Worm (Caenorhabditis elegans) whole organism, young adult: ENCODE measurements around the gene ZK757.2.

Experiments used
- B0261.1 ChIP-seq: sonication (generic microtip); optimal IDR thresholded peaks from 2 replicates; lab custom pipeline; 2016; ENCODE audit warnings: mild to moderate bottlenecking, missing genetic modification characterization, moderate library complexity, missing compliant biosample characterization
- B0336.3 ChIP-seq: fragments of 200-800 bp; sonication (Bioruptor generic); IDR thresholded peaks from 2 replicates; pipeline ENCODE4 v1.3.6; 2022; ENCODE audit warnings: missing genetic modification characterization, missing compliant biosample characterization
- C06A6.2 ChIP-seq: fragments of 200-800 bp; sonication (Bioruptor generic); conservative IDR thresholded peaks from 2 replicates; pipeline ENCODE4 v1.3.6; 2022; ENCODE audit warnings: missing genetic modification characterization, missing compliant biosample characterization
- C17E4.6 ChIP-seq: fragments of 200-800 bp; sonication (Bioruptor generic); IDR thresholded peaks from 2 replicates; pipeline ENCODE4 v1.3.6; 2022; ENCODE audit warnings: missing genetic modification reagents, missing genetic modification characterization, missing compliant biosample characterization
- D2030.7 ChIP-seq: fragments of 200-800 bp; sonication (Bioruptor generic); IDR thresholded peaks from 2 replicates; pipeline ENCODE4 v1.3.6; 2022; ENCODE audit warnings: missing genetic modification reagents, missing genetic modification characterization, missing compliant biosample characterization
- F22D6.2 ChIP-seq: sonication (generic microtip); optimal IDR thresholded peaks from 2 replicates; lab custom pipeline; 2016; ENCODE audit warnings: mild to moderate bottlenecking, missing genetic modification characterization, missing compliant biosample characterization
- F33H1.4 ChIP-seq: fragments of 200-800 bp; sonication (Bioruptor generic); IDR thresholded peaks from 2 replicates; pipeline ENCODE4 v1.3.6; 2022; ENCODE audit warnings: missing genetic modification reagents, missing genetic modification characterization, missing compliant biosample characterization
- F55B11.4 ChIP-seq: sonication (generic microtip); optimal IDR thresholded peaks from 2 replicates; lab custom pipeline; 2016; ENCODE audit warnings: missing compliant biosample characterization, missing genetic modification characterization, borderline replicate concordance; ENCODE audit not compliant: insufficient read depth
- Y56A3A.18 ChIP-seq: fragments of 200-800 bp; sonication (Bioruptor generic); IDR thresholded peaks from 2 replicates; pipeline ENCODE4 v1.3.6; 2022; ENCODE audit warnings: missing genetic modification reagents, missing genetic modification characterization, missing compliant biosample characterization
- Y67H2A.10 ChIP-seq: fragments of 200-800 bp; sonication (Bioruptor generic); conservative IDR thresholded peaks from 2 replicates; pipeline ENCODE4 v1.3.6; 2022; ENCODE audit warnings: missing genetic modification reagents, missing genetic modification characterization, missing compliant biosample characterization
- ZK185.1 ChIP-seq: sonication (generic microtip); optimal IDR thresholded peaks from 2 replicates; lab custom pipeline; 2016; ENCODE audit warnings: mild to moderate bottlenecking, missing genetic modification characterization, missing compliant biosample characterization; ENCODE audit not compliant: poor library complexity, severe bottlenecking
- ama-1 ChIP-seq, 3 experiments: fragments of 150-350 bp in 1 of 3; sonication (generic microtip) in 2 of 3; optimal IDR thresholded peaks; 2 replicates each; lab custom pipeline; 2014 to 2018; ENCODE audit warnings: missing biosample characterization in 2 of 3, missing genetic modification characterization in 2 of 3, missing genetic modification reagents in 2 of 3
- atf-7 ChIP-seq: sonication (generic microtip); optimal IDR thresholded peaks from 2 replicates; lab custom pipeline; 2017; ENCODE audit warnings: mild to moderate bottlenecking, missing genetic modification characterization, missing compliant biosample characterization
- bed-1 ChIP-seq: fragments of 200-800 bp; sonication (Bioruptor generic); IDR thresholded peaks from 2 replicates; pipeline ENCODE4 v1.3.6; 2022; ENCODE audit warnings: missing genetic modification reagents, missing genetic modification characterization, missing compliant biosample characterization
- cebp-1 ChIP-seq, 2 experiments: fragments of 200-800 bp in 1 of 2; sonication (Bioruptor generic) in 1 of 2; sonication (generic microtip) in 1 of 2; IDR thresholded peaks in 1 of 2; optimal IDR thresholded peaks in 1 of 2; 2 replicates each; pipeline versions ENCODE4 v1.3.6 to Lab custom; 2017 to 2022; ENCODE audit warnings: missing compliant biosample characterization in 2 of 2, missing genetic modification characterization in 2 of 2, mild to moderate bottlenecking in 1 of 2, missing genetic modification reagents in 1 of 2, moderate library complexity in 1 of 2
- cebp-2 ChIP-seq: fragments of 200-800 bp; sonication (Bioruptor generic); IDR thresholded peaks from 2 replicates; pipeline ENCODE4 v1.3.6; 2022; ENCODE audit warnings: missing genetic modification characterization, missing compliant biosample characterization
- ceh-100 ChIP-seq: fragments of 200-800 bp; sonication (Bioruptor generic); IDR thresholded peaks from 2 replicates; pipeline ENCODE4 v1.3.6; 2022; ENCODE audit warnings: missing genetic modification reagents, missing genetic modification characterization, missing compliant biosample characterization
- ceh-91 ChIP-seq: fragments of 200-800 bp; sonication (Bioruptor generic); IDR thresholded peaks from 2 replicates; pipeline ENCODE4 v1.3.6; 2022; ENCODE audit warnings: missing genetic modification reagents, missing genetic modification characterization, missing compliant biosample characterization
- die-1 ChIP-seq: sonication (generic microtip); optimal IDR thresholded peaks from 2 replicates; lab custom pipeline; 2016; ENCODE audit warnings: missing genotype, mild to moderate bottlenecking, missing genetic modification characterization, missing compliant biosample characterization
- efl-1 ChIP-seq: fragments of 150-350 bp; optimal IDR thresholded peaks from 2 replicates; lab custom pipeline; 2014; ENCODE audit warnings: missing biosample characterization, missing genetic modification reagents, missing genetic modification characterization
- ekl-4 ChIP-seq: fragments of 200-800 bp; sonication (Bioruptor generic); IDR thresholded peaks from 2 replicates; pipeline ENCODE4 v1.3.6; 2022; ENCODE audit warnings: missing genetic modification reagents, missing genetic modification characterization, missing compliant biosample characterization
- lin-26 ChIP-seq: fragments of 200-800 bp; sonication (Bioruptor generic); IDR thresholded peaks from 2 replicates; pipeline ENCODE4 v1.3.6; 2022; ENCODE audit warnings: missing genetic modification reagents, missing genetic modification characterization, missing compliant biosample characterization
- lin-54 ChIP-seq: fragments of 200-800 bp; sonication (Bioruptor generic); optimal IDR thresholded peaks from 2 replicates; lab custom pipeline; 2018; ENCODE audit warnings: mild to moderate bottlenecking, missing genetic modification characterization, missing compliant biosample characterization
- lsl-1 ChIP-seq: fragments of 200-800 bp; sonication (Bioruptor generic); optimal IDR thresholded peaks from 2 replicates; lab custom pipeline; 2018; ENCODE audit warnings: mild to moderate bottlenecking, missing genetic modification characterization, moderate library complexity, missing compliant biosample characterization
- madf-6 ChIP-seq: fragments of 200-800 bp; sonication (Bioruptor generic); IDR thresholded peaks from 2 replicates; pipeline ENCODE4 v1.3.6; 2022; ENCODE audit warnings: missing genetic modification reagents, missing genetic modification characterization, missing compliant biosample characterization
- madf-8 ChIP-seq: fragments of 200-800 bp; sonication (Bioruptor generic); conservative IDR thresholded peaks from 2 replicates; pipeline ENCODE4 v1.3.6; 2022; ENCODE audit warnings: missing genetic modification reagents, missing genetic modification characterization, missing compliant biosample characterization
- mes-4 ChIP-seq: sonication (generic microtip); optimal IDR thresholded peaks from 2 replicates; lab custom pipeline; 2016; ENCODE audit warnings: missing genotype, missing genetic modification characterization, missing compliant biosample characterization
- nfya-2 ChIP-seq: fragments of 200-800 bp; sonication (Bioruptor generic); IDR thresholded peaks from 2 replicates; pipeline ENCODE4 v1.3.6; 2022; ENCODE audit warnings: missing genetic modification reagents, missing genetic modification characterization, missing compliant biosample characterization
- nhr-80 ChIP-seq: sonication (generic microtip); optimal IDR thresholded peaks from 2 replicates; lab custom pipeline; 2016; ENCODE audit warnings: missing genetic modification characterization, missing compliant biosample characterization
- rec-8 ChIP-seq, 2 experiments: sonication (generic microtip); optimal IDR thresholded peaks; 2 replicates each; lab custom pipeline; 2016; ENCODE audit warnings: mild to moderate bottlenecking in 2 of 2, missing genetic modification characterization in 2 of 2, missing genetic modification reagents in 2 of 2, missing genotype in 2 of 2, missing biosample characterization in 1 of 2, missing compliant biosample characterization in 1 of 2, moderate library complexity in 1 of 2
- repo-1 ChIP-seq: sonication (generic microtip); optimal IDR thresholded peaks from 2 replicates; lab custom pipeline; 2017; ENCODE audit warnings: mild to moderate bottlenecking, missing genetic modification characterization, missing compliant biosample characterization
- sea-2 ChIP-seq: fragments of 200-800 bp; sonication (Bioruptor generic); IDR thresholded peaks from 2 replicates; pipeline ENCODE4 v1.3.6; 2022; ENCODE audit warnings: missing genetic modification characterization, missing compliant biosample characterization
- snpc-1.1 ChIP-seq: sonication (generic microtip); optimal IDR thresholded peaks from 2 replicates; lab custom pipeline; 2017; ENCODE audit warnings: missing genetic modification characterization, mild to moderate bottlenecking, missing compliant biosample characterization, antibody characterized with exemption, moderate library complexity, missing genotype, missing genetic modification reagents; ENCODE audit not compliant: insufficient read depth
- snpc-1.3 ChIP-seq: sonication (generic microtip); optimal IDR thresholded peaks from 2 replicates; lab custom pipeline; 2017; ENCODE audit warnings: missing genetic modification characterization, mild to moderate bottlenecking, missing compliant biosample characterization, antibody characterized with exemption, moderate library complexity, missing genotype, missing genetic modification reagents; ENCODE audit not compliant: insufficient read depth
- snpc-3.4 ChIP-seq: sonication (generic microtip); optimal IDR thresholded peaks from 2 replicates; lab custom pipeline; 2017; ENCODE audit warnings: missing genetic modification characterization, mild to moderate bottlenecking, missing compliant biosample characterization, antibody characterized with exemption, moderate library complexity, missing genotype, missing genetic modification reagents
- xnd-1 ChIP-seq: sonication (generic microtip); optimal IDR thresholded peaks from 2 replicates; lab custom pipeline; 2016; ENCODE audit warnings: missing genotype, missing genetic modification reagents, missing genetic modification characterization, missing compliant biosample characterization
- zfh-2 ChIP-seq: fragments of 200-800 bp; sonication (Bioruptor generic); conservative IDR thresholded peaks from 2 replicates; pipeline ENCODE4 v1.3.6; 2022; ENCODE audit warnings: missing genetic modification reagents, missing genetic modification characterization, missing compliant biosample characterization
- ztf-25 ChIP-seq: fragments of 200-800 bp; sonication (Bioruptor generic); IDR thresholded peaks from 2 replicates; pipeline ENCODE4 v1.3.6; 2022; ENCODE audit warnings: missing genetic modification reagents, missing genetic modification characterization, missing compliant biosample characterization

The ZK757.2 gene

DNA sequence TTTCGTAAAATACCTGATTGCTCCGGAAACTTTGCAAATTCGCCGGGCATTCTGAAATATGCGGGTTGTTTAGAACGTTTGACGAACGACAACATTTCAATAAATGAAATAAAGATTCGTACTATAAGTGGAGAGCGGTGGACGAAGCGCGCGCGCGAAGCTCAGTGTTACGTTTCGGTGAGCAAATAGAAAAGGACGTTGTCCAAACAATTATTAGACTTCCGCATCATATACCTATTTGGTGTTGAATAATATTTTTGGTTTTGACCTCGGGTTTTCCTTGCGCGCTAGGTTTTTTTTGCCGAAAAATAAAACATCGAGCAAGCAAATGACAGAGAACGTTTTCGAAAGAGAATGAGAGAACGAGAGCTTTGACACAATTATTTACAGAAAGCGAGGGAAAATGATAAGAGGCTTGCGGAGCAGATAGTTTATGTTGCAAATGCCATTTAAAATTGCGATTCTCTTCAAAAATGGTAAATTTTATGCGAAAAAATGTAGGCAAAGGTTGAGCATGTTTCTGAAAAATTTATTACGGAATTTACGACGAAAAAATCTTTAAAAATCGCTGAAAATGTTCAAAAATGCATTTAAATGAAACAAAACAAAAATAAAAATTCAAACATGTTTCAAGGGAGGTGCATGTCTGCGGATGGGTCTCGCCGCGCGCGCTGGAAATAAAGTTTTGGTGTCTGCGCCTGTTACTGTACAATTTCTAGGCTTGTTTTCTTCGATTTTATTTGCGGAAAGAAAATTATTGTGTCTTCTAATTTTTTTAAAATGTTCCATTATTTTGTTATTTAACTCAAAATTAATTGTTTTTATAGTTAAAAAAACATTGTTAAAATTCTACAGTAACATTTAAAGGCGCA, 32.1 kb upstream of the ZK757.2 start, which contains the start of the genes cyld-1 and F40F12.9:
Gene cyld-1 (minus strand): TSS at position 51 of the 872 bp plus-strand sequence.
Gene F40F12.9 (plus strand): TSS at position 721 of the 872 bp plus-strand sequence.
- TF ChIP-seq ztf-25 (GFP tag; lab: Robert Waterston, UW) (no peak), F55B11.4 (tag; lab: Kevin White, UChicago) (no peak), lsl-1 (GFP tag; lab: Kevin White, UChicago) (peak; percentile 86), Y67H2A.10 (no peak), xnd-1 (tag; lab: Kevin White, UChicago) (peak; percentile 6), F22D6.2 (tag; lab: Kevin White, UChicago) (no peak), zfh-2 (no peak), nhr-80 (tag; lab: Kevin White, UChicago) (peak; percentile 62), bed-1 (GFP tag; lab: Robert Waterston, UW) (no peak), snpc-3.4 (tag; lab: Kevin White, UChicago) (peak; percentile 18), snpc-1.1 (tag; lab: Kevin White, UChicago) (peak; percentile 5), lin-54 (GFP tag; lab: Kevin White, UChicago) (no peak), B0336.3 (GFP tag; lab: Robert Waterston, UW) (no peak), die-1 (tag; lab: Kevin White, UChicago) (no peak), cebp-1 (GFP tag; IDR thresholded peaks at IDR 0.05; lab: Robert Waterston, UW) (no peak), cebp-1 (tag; optimal IDR thresholded peaks at IDR 0.05; lab: Kevin White, UChicago) (peak; percentile 35), madf-8 (GFP tag; lab: Robert Waterston, UW) (peak; percentile 55), sea-2 (no peak), Y56A3A.18 (GFP tag; lab: Robert Waterston, UW) (no peak), madf-6 (GFP tag; lab: Robert Waterston, UW) (peak; percentile 75), ekl-4 (GFP tag; lab: Robert Waterston, UW) (no peak), rec-8 (tag; optimal IDR thresholded peaks at IDR 0.05; lab: Kevin White, UChicago) (no peak), B0261.1 (tag; lab: Kevin White, UChicago) (no peak), cebp-2 (no peak), ceh-100 (GFP tag; lab: Robert Waterston, UW) (no peak), ama-1 (optimal IDR thresholded peaks at IDR 0.05; lab: Kevin White, UChicago) (no peak), ama-1 (GFP tag; optimal IDR thresholded peaks at IDR 0.05; lab: Kevin White, UChicago) (no peak), C17E4.6 (GFP tag; lab: Robert Waterston, UW) (no peak), snpc-1.3 (peak; percentile 60), nfya-2 (GFP tag; lab: Robert Waterston, UW) (no peak), ZK185.1 (tag; lab: Kevin White, UChicago) (no peak), atf-7 (tag; lab: Kevin White, UChicago) (no peak), mes-4 (tag; lab: Kevin White, UChicago) (no peak), lin-26 (no peak), efl-1 (GFP tag; lab: Kevin White, UChicago) (peak; percentile 25), repo-1 (no peak), C06A6.2 (GFP tag; lab: Robert Waterston, UW) (no peak), ceh-91 (peak; percentile 60), F33H1.4 (peak; percentile 83), D2030.7 (GFP tag; lab: Robert Waterston, UW) (peak; percentile 50)
